Worm (Caenorhabditis elegans): Measurements from ENCODE around the gene F01F1.14.

F01F1.14 gene

DNA sequence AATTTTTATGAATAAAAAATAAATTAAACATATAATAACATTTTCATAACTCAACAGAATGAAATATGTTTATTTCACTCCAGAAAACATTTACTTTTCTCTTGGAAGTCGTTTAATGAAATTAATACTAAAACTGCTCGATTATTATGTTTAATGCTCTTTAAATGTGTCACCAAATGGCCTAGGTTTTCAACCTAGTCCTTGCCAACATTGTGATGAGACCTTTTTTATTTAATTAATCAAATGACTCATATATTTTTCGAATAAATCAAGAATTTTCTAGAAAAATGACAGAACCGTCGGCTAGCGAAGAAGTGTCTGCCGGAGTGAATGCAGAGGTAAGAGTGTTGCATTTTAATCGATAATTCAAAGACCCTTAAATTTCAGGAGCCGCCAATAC, 18.5 kb downstream of the F01F1.14 start, which contains the start of gene rabn-5:
Gene rabn-5, plus strand, starts transcription at position 284 of the 400 bp plus-strand sequence.
- TF ChIP-seq ztf-29 (GFP tag; IDR thresholded peaks at IDR 0.05), result no peak
- no peak for TF ChIP-seq cog-1 (tag; optimal IDR thresholded peaks at IDR 0.05)

DNA sequence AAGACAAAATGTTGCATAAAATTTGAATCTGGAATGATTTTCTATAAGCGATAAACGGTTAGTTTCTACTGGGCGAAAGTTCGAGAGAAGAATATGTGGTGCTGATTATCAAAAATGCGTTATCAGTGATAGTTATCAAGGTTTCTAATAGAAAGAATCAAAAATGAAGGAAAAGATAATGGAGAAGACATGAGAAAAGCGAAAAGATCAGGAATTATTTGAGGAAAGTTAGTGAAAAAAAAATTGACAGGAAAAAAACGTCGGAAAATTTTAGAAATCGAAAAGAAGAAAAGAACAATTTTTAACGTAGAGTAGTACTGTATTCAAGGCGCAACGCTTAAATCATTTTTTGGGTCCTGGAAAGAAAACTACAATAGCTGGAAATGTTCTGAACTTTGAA, 18.9 kb downstream of the F01F1.14 start, which contains the start of gene dnpp-1:
Gene dnpp-1, minus strand, starts transcription at position 30 of the 400 bp plus-strand sequence.
- TF ChIP-seq ztf-29 (GFP tag; IDR thresholded peaks at IDR 0.05) (no peak), klf-2 (GFP tag; conservative IDR thresholded peaks at IDR 0.05) (no peak), cog-1 (tag; optimal IDR thresholded peaks at IDR 0.05) (no peak), ref-1 (GFP tag; conservative IDR thresholded peaks at IDR 0.05) (no peak), flt-1 (GFP tag; IDR thresholded peaks at IDR 0.05) (no peak), T22C8.4 (GFP tag; IDR thresholded peaks at IDR 0.05) (no peak), ztf-23 (GFP tag; IDR thresholded peaks at IDR 0.05) (no peak), med-1 (GFP tag; optimal IDR thresholded peaks at IDR 0.05; ENCODE audit: insufficient read depth) (no peak), tab-1 (GFP tag; IDR thresholded peaks at IDR 0.05) (no peak)

DNA sequence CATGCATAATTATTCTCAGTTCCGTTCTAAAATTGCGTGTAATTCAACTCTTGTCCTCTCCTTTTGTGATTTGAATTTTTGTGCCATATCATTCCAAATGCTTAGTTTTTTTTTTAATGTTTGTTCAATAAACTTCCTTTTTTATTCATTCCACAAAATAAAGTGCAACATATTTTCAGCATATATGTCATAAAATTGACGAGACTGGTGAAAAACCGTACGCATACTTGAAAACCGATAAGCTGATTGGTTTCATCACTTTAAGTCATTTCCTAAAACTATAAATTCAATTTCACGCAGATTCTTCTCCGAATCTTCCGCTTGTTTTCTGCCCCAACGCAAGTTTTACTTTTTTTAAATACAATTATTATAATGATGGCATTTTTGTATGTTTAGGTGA, 23.7 kb downstream of the F01F1.14 start, which contains the start of gene dpf-4:
Gene dpf-4, plus strand, starts transcription at position 301 of the 400 bp plus-strand sequence.
- no peak for TF ChIP-seq med-1 (GFP tag; optimal IDR thresholded peaks at IDR 0.05; ENCODE audit: insufficient read depth)
- TF ChIP-seq klf-2 (GFP tag; conservative IDR thresholded peaks at IDR 0.05), result no peak
- TF ChIP-seq cog-1 (tag; optimal IDR thresholded peaks at IDR 0.05), result no peak
- TF ChIP-seq tab-1 (GFP tag; IDR thresholded peaks at IDR 0.05), result no peak
- no peak for TF ChIP-seq ztf-29 (GFP tag; IDR thresholded peaks at IDR 0.05)
- TF ChIP-seq flt-1 (GFP tag; IDR thresholded peaks at IDR 0.05), result no peak
- no peak for TF ChIP-seq ztf-23 (GFP tag; IDR thresholded peaks at IDR 0.05)
- no peak for TF ChIP-seq T22C8.4 (GFP tag; IDR thresholded peaks at IDR 0.05)
- no peak for TF ChIP-seq ref-1 (GFP tag; conservative IDR thresholded peaks at IDR 0.05)

ce11 chrIII:5855637-5856179, 27.0 kb downstream of the F01F1.14 start, which contains the start of the genes cct-6 and alh-9:
TSS of gene cct-6 (minus strand) at chrIII:5855687.
TSS of gene alh-9 (plus strand) at chrIII:5856018.
- no peak for TF ChIP-seq med-1 (GFP tag; optimal IDR thresholded peaks at IDR 0.05; ENCODE audit: insufficient read depth)
- TF ChIP-seq cog-1 (tag; optimal IDR thresholded peaks at IDR 0.05), result peak; percentile 72

DNA sequence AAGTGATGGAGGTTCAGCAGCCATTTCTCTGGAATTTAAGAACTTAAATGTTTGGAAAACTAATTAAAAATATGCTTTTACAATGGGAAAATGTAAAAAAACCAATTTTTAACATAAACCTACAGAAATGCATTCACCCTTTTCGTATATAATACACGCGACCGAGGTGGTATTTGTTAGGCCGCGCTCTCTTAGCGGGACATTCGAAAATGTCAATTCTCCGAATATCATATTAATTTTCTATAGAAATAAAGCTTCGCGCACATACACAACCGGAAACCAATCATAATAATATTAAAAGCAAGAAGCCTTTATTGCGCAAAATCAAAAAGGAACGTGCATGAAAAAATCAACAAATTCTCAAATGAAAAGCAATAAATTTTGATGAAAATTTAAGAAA, 29.5 kb downstream of the F01F1.14 start, which contains the start of gene ddx-23:
Gene ddx-23, minus strand, starts transcription at position 30 of the 400 bp plus-strand sequence.
- TF ChIP-seq ztf-23 (GFP tag; IDR thresholded peaks at IDR 0.05), result 0 out of 2 replicates have a peak, but pooled peaks have one; percentile 11
- no peak for TF ChIP-seq flt-1 (GFP tag; IDR thresholded peaks at IDR 0.05)
- no peak for TF ChIP-seq cog-1 (tag; optimal IDR thresholded peaks at IDR 0.05)

- TF ChIP-seq ref-1 (GFP tag; conservative IDR thresholded peaks at IDR 0.05) (no peak), T22C8.4 (GFP tag; IDR thresholded peaks at IDR 0.05) (no peak), tab-1 (GFP tag; IDR thresholded peaks at IDR 0.05) (no peak), klf-2 (GFP tag; conservative IDR thresholded peaks at IDR 0.05) (no peak), ztf-29 (GFP tag; IDR thresholded peaks at IDR 0.05) (no peak), med-1 (GFP tag; optimal IDR thresholded peaks at IDR 0.05; ENCODE audit: insufficient read depth) (no peak), ztf-23 (GFP tag; IDR thresholded peaks at IDR 0.05) (no peak), cog-1 (tag; optimal IDR thresholded peaks at IDR 0.05) (no peak), flt-1 (GFP tag; IDR thresholded peaks at IDR 0.05) (no peak)
Observed at ce11 chrIII:5846412-5846811, 36.3 kb downstream of the F01F1.14 start.

DNA sequence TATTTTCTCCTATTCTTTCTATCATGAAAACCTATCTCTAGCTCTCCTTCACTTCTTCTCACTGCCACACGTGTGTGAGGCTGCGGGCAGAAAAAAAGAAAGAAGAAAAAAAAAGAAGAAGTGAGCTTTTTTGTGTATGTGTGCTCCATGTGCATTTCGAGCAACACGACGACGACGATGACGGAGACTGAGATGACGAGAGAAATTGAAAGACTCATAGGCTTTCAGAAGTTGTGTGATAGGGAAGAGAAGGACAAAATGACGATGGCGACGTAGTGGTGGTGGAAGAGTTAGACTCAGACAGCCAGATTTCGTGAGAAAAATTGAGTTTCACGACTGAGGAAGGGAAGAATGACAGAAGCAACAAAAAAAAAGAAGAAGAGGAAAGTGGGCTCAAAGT, 37.2 kb downstream of the F01F1.14 start:
- no peak for TF ChIP-seq tab-1 (GFP tag; IDR thresholded peaks at IDR 0.05)
- no peak for TF ChIP-seq med-1 (GFP tag; optimal IDR thresholded peaks at IDR 0.05; ENCODE audit: insufficient read depth)
- TF ChIP-seq ztf-23 (GFP tag; IDR thresholded peaks at IDR 0.05), result no peak

ce11 chrIII:5843662-5844061, 39.1 kb downstream of the F01F1.14 start:
- no peak for TF ChIP-seq tab-1 (GFP tag; IDR thresholded peaks at IDR 0.05)

DNA sequence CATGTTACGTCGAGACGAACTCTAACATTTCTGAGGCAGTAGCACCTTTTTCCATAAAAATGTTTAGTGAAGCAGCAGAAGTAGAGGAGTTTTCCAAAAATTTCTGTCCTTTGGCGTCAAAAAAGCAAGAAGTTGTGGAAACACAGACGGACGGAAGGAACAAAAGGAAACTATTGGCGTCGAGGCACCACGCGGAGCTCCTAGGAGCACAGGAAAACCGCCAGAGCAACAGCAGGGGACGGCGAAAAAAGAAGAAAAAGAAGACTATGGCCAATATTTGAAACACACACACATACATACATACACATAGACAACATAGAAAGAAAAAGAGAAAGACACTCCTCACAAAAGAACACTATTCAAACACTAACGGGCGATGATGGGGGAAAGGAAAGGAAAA, 39.8 kb downstream of the F01F1.14 start:
- TF ChIP-seq cog-1 (tag; optimal IDR thresholded peaks at IDR 0.05) (no peak), tab-1 (GFP tag; IDR thresholded peaks at IDR 0.05) (no peak), ztf-23 (GFP tag; IDR thresholded peaks at IDR 0.05) (no peak), T22C8.4 (GFP tag; IDR thresholded peaks at IDR 0.05) (no peak), ztf-29 (GFP tag; IDR thresholded peaks at IDR 0.05) (no peak), klf-2 (GFP tag; conservative IDR thresholded peaks at IDR 0.05) (no peak), flt-1 (GFP tag; IDR thresholded peaks at IDR 0.05) (no peak), med-1 (GFP tag; optimal IDR thresholded peaks at IDR 0.05; ENCODE audit: insufficient read depth) (no peak), ref-1 (GFP tag; conservative IDR thresholded peaks at IDR 0.05) (no peak)

DNA sequence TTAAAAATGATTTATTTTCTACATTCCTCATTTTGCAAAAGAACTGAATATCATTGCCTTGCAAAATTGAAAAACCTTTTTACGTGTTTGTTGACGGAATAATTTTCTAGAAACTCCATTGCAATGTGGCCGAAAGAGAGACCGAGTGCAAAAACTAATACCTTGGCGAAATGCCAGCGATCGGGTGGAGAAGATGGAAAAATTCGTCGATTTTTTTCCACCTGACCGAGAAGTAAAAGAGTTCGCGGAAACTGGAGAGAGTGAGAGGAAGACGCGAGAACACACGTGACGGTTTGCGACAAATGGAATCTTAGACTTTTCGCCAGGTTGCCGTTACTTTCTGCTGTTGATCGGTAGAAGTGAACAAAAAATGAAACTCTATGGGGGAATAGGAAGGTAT, 41.0 kb downstream of the F01F1.14 start:
- TF ChIP-seq ztf-29 (GFP tag; IDR thresholded peaks at IDR 0.05), result no peak

ce11 chrIII:5840815-5841573, 41.7 kb downstream of the F01F1.14 start:
- no peak for TF ChIP-seq ztf-23 (GFP tag; IDR thresholded peaks at IDR 0.05)
- no peak for TF ChIP-seq cog-1 (tag; optimal IDR thresholded peaks at IDR 0.05)
- TF ChIP-seq ref-1 (GFP tag; conservative IDR thresholded peaks at IDR 0.05), result no peak
- no peak for TF ChIP-seq T22C8.4 (GFP tag; IDR thresholded peaks at IDR 0.05)
- no peak for TF ChIP-seq flt-1 (GFP tag; IDR thresholded peaks at IDR 0.05)
- TF ChIP-seq klf-2 (GFP tag; conservative IDR thresholded peaks at IDR 0.05), result no peak

All from whole organism, midembryonic.